Fruit fly (Drosophila melanogaster) whole organism, adult: ENCODE results near the gene Dph5.

Experiments
- CG11617 ChIP-seq: fragments of 200-800 bp; sonication (Bioruptor generic); optimal IDR thresholded peaks from 2 replicates; lab custom pipeline; 2017; ENCODE audit warnings: mild to moderate bottlenecking, missing biosample characterization, missing genetic modification reagents, missing genetic modification characterization
- CG12768 ChIP-seq: fragments of 200-800 bp; sonication (Bioruptor generic); optimal IDR thresholded peaks from 2 replicates; lab custom pipeline; 2017; ENCODE audit warnings: missing biosample characterization, missing genetic modification characterization, mild to moderate bottlenecking, moderate library complexity, missing genetic modification reagents
- CG14711 ChIP-seq: fragments of 200-800 bp; sonication (Bioruptor generic); optimal IDR thresholded peaks from 2 replicates; lab custom pipeline; 2018; ENCODE audit warnings: missing biosample characterization, mild to moderate bottlenecking, missing genetic modification characterization, moderate library complexity
- CG1620 ChIP-seq: fragments of 200-800 bp; sonication (Bioruptor generic); optimal IDR thresholded peaks from 2 replicates; lab custom pipeline; 2016; ENCODE audit warnings: missing biosample characterization, missing genetic modification characterization
- CG33017 ChIP-seq: fragments of 200-800 bp; sonication (Bioruptor generic); optimal IDR thresholded peaks from 2 replicates; lab custom pipeline; 2018; ENCODE audit warnings: missing biosample characterization, mild to moderate bottlenecking, missing genetic modification characterization, moderate library complexity
- CG5204 ChIP-seq: fragments of 200-800 bp; sonication (Bioruptor generic); optimal IDR thresholded peaks from 2 replicates; lab custom pipeline; 2016; ENCODE audit warnings: missing biosample characterization, missing genetic modification characterization
- CG7045 ChIP-seq: fragments of 200-800 bp; sonication (Bioruptor generic); optimal IDR thresholded peaks from 2 replicates; lab custom pipeline; 2017; ENCODE audit warnings: missing biosample characterization, mild to moderate bottlenecking, missing genetic modification characterization
- CG7101 ChIP-seq: fragments of 200-800 bp; sonication (Bioruptor generic); optimal IDR thresholded peaks from 2 replicates; lab custom pipeline; 2018; ENCODE audit warnings: missing biosample characterization, mild to moderate bottlenecking, missing genetic modification characterization, moderate library complexity
- Clk ChIP-seq: fragments of 200-800 bp; sonication (Bioruptor generic); optimal IDR thresholded peaks from 2 replicates; lab custom pipeline; 2017; ENCODE audit warnings: missing biosample characterization, missing genetic modification characterization
- Crg-1 ChIP-seq: fragments of 200-800 bp; sonication (Bioruptor generic); optimal IDR thresholded peaks from 2 replicates; lab custom pipeline; 2016; ENCODE audit warnings: missing biosample characterization, missing genetic modification characterization
- Hr96 ChIP-seq: fragments of 200-800 bp; sonication (Bioruptor generic); optimal IDR thresholded peaks from 2 replicates; lab custom pipeline; 2016; ENCODE audit warnings: missing biosample characterization, missing genetic modification characterization
- Mnt ChIP-seq: fragments of 200-800 bp; sonication (Bioruptor generic); optimal IDR thresholded peaks from 2 replicates; lab custom pipeline; 2016; ENCODE audit warnings: missing biosample characterization, mild to moderate bottlenecking, missing genetic modification characterization
- bab1 ChIP-seq: fragments of 200-800 bp; sonication (Bioruptor generic); optimal IDR thresholded peaks from 3 replicates; lab custom pipeline; 2019; ENCODE audit warnings: missing biosample characterization, mild to moderate bottlenecking, missing genetic modification characterization, moderate library complexity
- cic ChIP-seq: fragments of 200-800 bp; sonication (Bioruptor generic); optimal IDR thresholded peaks from 2 replicates; lab custom pipeline; 2017; ENCODE audit warnings: missing biosample characterization, mild to moderate bottlenecking, missing genetic modification characterization, moderate library complexity
- cnc ChIP-seq, 2 experiments: fragments of >200 bp; optimal IDR thresholded peaks; 2 replicates each; lab custom pipeline; 2017
- kay ChIP-seq: fragments of 200-800 bp; sonication (Bioruptor generic); peaks from one replicate; lab custom pipeline; 2016; ENCODE audit warnings: missing biosample characterization, missing genetic modification characterization, borderline replicate concordance
- ovo ChIP-seq: fragments of 200-800 bp; sonication (Bioruptor generic); optimal IDR thresholded peaks from 2 replicates; lab custom pipeline; 2016; ENCODE audit warnings: missing biosample characterization, missing genetic modification characterization
- pad ChIP-seq: fragments of 200-800 bp; sonication (Bioruptor generic); optimal IDR thresholded peaks from 3 replicates; lab custom pipeline; 2017; ENCODE audit warnings: missing biosample characterization, missing genetic modification characterization, mild to moderate bottlenecking, moderate library complexity, missing genetic modification reagents
- tj ChIP-seq: fragments of 200-800 bp; sonication (Bioruptor generic); optimal IDR thresholded peaks from 3 replicates; lab custom pipeline; 2017; ENCODE audit warnings: missing biosample characterization, mild to moderate bottlenecking, missing genetic modification characterization, moderate library complexity
- toe ChIP-seq: fragments of 200-800 bp; sonication (Bioruptor generic); optimal IDR thresholded peaks from 2 replicates; lab custom pipeline; 2016; ENCODE audit warnings: missing biosample characterization, missing genetic modification characterization

Gene Dph5

DNA sequence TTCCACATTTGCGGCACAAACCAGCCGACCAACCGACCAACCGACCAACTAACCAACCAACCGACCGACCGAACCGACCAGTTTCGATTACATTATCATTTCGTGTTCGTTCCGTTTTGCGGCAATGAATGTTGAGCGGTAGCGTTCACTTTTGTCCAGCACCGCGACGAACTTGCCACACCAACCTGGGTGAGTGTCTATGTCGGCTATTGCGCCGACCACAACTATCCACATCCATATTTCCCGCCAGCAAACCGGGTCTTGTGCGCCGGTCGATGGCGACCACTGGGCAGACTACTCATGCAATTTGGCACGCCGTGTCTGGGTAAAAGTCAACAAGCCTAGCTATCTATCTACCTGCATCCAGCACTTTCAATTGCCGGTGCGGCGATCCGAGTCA is 6.0 kb downstream of the Dph5 start:
- TF ChIP-seq cnc (optimal IDR thresholded peaks at IDR 0.05; lab: Kevin White, UChicago) (no peak), Clk (no peak), Hr96 (GFP tag; lab: Kevin White, UChicago) (no peak), CG33017 (tag; lab: Kevin White, UChicago) (no peak), kay (no peak), CG5204 (no peak), bab1 (no peak)

DNA sequence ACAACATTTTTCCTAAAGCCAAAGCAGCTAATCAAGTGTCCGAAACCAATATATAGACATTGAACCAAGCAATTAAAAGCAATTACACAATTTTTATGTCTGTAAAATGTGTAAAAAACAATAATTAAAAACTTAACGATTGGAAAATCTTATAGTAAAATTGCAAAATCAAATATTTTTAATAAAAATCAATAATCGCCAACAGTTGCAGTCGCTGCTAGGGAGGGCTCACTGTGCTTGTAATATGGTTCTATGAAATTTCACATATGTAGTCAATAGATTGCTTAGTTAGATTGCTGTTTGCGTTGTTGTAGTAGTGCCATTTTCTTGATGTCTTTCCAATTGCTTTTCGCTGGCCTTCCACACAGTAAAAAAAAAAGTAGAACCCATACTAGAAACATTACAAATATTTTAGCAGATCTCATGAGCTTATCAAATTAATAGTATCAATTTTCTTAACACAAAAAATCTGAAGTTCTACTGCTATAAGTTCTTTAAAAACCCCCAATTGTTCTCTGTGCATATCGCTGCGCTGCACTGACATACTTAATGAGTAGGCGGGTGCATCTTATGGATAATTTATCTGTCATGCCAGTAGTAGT is 6.8 kb downstream of the Dph5 start:
- TF ChIP-seq bab1 (no peak), CG5204 (no peak), CG7045 (GFP tag; lab: Kevin White, UChicago) (no peak), cnc (optimal IDR thresholded peaks at IDR 0.05; lab: Kevin White, UChicago) (no peak), CG7101 (no peak), Hr96 (GFP tag; lab: Kevin White, UChicago) (no peak), CG1620 (GFP tag; lab: Kevin White, UChicago) (no peak)

DNA sequence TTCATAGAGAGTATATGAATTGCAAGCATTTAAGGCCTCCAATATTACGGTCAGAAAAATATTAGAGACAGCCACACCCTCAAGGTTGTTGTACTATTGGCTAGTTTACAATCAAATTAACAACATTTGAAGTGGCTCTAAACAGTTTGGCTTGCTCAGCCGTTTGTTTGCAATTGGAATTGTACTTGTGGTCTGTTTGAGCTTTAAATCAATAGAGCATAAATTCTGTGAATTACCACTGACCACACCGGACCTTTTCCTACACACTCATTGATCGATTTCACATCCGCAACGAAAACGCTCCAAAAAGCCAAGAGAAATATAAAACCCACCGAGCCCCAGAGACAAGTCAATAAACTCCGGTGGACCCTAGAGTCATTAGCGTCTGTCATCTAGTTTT is 9.4 kb downstream of the Dph5 start:
- TF ChIP-seq bab1: no peak
- no peak for TF ChIP-seq CG7045 (GFP tag; lab: Kevin White, UChicago)
- TF ChIP-seq kay: no peak
- no peak for TF ChIP-seq Clk
- TF ChIP-seq cic (GFP tag; lab: Kevin White, UChicago): no peak
- no peak for TF ChIP-seq CG33017 (tag; lab: Kevin White, UChicago)

DNA sequence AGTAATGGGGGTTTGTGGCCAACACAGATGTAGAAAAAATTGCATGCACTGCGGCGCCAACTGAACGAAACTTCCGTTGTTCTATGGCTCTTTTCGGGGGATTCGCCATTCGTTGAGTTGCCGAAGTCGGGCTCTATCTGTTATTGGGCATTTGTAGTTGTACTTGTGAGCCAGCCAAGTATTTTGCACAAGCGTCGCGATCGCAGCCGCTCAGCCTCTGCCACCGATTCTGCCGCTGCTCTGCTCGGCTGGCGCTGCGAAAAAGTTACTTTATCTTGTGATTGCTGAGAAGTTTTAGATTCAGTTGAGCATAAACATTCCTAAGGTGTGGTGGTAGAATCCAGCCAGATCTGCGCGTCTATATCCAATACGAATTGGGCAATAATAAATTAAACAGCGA is 13.1 kb downstream of the Dph5 start, which contains the start of gene CG33110:
Gene CG33110 (plus strand): TSS at position 301 of the 400 bp plus-strand sequence.
- no peak for TF ChIP-seq bab1
- no peak for TF ChIP-seq CG1620 (GFP tag; lab: Kevin White, UChicago)
- TF ChIP-seq Hr96 (GFP tag; lab: Kevin White, UChicago): no peak
- TF ChIP-seq cnc (optimal IDR thresholded peaks at IDR 0.05; lab: Kevin White, UChicago): no peak

DNA sequence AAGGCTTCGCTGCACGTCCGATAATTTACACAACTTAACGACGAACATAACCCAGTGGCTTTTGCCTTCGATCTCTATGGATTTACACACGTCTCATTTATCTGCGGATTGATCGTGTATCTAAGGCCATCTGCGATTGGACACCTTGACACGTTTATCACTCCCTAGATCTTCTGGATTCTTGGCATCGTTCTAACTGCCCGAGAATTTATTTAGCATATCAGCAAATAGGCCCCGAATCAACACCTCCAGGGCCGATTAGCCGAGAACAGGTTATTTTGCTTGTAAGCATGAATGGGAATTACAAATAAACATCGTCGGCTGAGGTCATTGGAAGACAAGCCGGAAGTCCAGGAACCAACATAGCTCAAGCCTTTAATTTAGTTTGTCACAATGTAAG is 14.5 kb downstream of the Dph5 start:
- TF ChIP-seq CG7045 (GFP tag; lab: Kevin White, UChicago) (no peak), cnc (optimal IDR thresholded peaks at IDR 0.05; lab: Kevin White, UChicago) (no peak), Hr96 (GFP tag; lab: Kevin White, UChicago) (no peak), kay (no peak)

DNA sequence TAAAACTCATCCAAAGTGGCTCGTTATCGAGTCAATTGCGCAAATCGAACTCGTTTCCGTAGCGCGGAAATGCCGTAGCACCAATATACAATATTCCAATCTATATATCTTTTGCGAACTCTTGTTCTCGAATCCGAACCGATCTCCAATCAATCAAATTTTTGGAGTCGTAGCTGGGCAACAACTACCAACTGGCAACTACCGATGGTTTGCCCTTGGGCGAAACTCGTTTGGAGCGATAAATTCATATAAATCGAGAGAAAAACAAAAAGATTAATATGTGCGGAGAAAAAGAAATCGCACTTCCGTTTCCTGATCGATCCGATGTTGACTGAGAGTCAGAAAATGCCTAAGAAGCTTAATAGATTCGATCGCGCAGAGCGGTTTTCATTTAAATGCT is 17.3 kb downstream of the Dph5 start:
- TF ChIP-seq CG7045 (GFP tag; lab: Kevin White, UChicago) (no peak), CG5204 (no peak), pad (GFP tag; lab: Kevin White, UChicago) (no peak), Crg-1 (no peak), CG7101 (no peak), Mnt (GFP tag; lab: Kevin White, UChicago) (no peak), CG33017 (tag; lab: Kevin White, UChicago) (no peak), toe (no peak), Clk (no peak), kay (no peak), CG1620 (GFP tag; lab: Kevin White, UChicago) (no peak), tj (no peak)

DNA sequence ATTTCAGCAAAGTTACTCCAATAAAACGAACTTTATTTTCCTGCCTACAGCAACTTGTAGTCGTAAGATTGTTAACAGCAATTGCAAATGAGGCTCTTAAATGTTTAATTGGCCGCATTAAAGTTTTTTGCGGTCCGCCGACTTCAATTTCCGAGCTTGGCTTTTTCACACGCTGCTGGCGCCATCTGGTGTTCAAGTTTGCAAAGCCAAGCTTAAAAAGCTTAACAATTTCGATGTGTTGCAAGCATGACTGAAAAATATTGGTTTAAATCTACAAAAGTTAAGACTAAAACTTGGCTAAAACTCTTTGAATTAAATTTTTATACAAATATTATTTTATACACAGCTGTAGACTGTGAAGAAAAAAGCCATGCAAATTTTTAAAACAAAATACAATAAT is 18.3 kb downstream of the Dph5 start:
- no peak for TF ChIP-seq Crg-1
- TF ChIP-seq CG5204: no peak
- TF ChIP-seq pad (GFP tag; lab: Kevin White, UChicago): no peak
- TF ChIP-seq Mnt (GFP tag; lab: Kevin White, UChicago): no peak
- TF ChIP-seq ovo (GFP tag; lab: Kevin White, UChicago): no peak
- no peak for TF ChIP-seq CG11617 (GFP tag; lab: Kevin White, UChicago)
- no peak for TF ChIP-seq kay
- TF ChIP-seq tj: no peak
- no peak for TF ChIP-seq CG14711 (tag; lab: Kevin White, UChicago)
- TF ChIP-seq Hr96 (GFP tag; lab: Kevin White, UChicago): no peak
- no peak for TF ChIP-seq Clk
- no peak for TF ChIP-seq bab1
- no peak for TF ChIP-seq toe
- TF ChIP-seq CG7101: no peak
- TF ChIP-seq CG12768 (GFP tag; lab: Kevin White, UChicago): no peak
- TF ChIP-seq CG1620 (GFP tag; lab: Kevin White, UChicago): no peak
- no peak for TF ChIP-seq CG33017 (tag; lab: Kevin White, UChicago)

DNA sequence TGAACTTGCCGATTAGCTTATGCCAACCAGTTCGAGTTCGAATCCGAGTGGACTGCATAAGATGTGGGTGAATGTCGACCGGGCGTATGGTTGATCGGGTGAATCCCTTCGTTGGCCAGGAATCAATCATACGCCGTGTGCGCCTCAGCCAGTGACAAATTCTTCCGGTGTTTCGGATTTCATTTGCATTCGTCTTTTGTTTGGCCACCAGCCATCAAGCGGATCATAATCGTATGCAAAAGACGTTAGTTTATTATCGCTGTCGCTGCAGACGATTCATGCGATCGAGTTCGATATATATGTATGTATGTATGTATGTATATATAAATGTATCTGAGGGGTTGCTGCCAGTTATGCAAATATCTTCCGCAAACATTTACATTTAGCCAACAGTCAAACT is 18.9 kb downstream of the Dph5 start:
- TF ChIP-seq CG12768 (GFP tag; lab: Kevin White, UChicago) (no peak), toe (no peak), CG7045 (GFP tag; lab: Kevin White, UChicago) (no peak)
